Worm (Caenorhabditis elegans) whole organism, young adult: ENCODE results near the gene arrd-7.

ENCODE experiments used
- B0261.1 ChIP-seq: sonication (generic microtip); optimal IDR thresholded peaks from 2 replicates; lab custom pipeline; 2016; ENCODE audit warnings: mild to moderate bottlenecking, missing genetic modification characterization, moderate library complexity, missing compliant biosample characterization
- C17E4.6 ChIP-seq: fragments of 200-800 bp; sonication (Bioruptor generic); IDR thresholded peaks from 2 replicates; pipeline ENCODE4 v1.3.6; 2022; ENCODE audit warnings: missing genetic modification reagents, missing genetic modification characterization, missing compliant biosample characterization
- F22D6.2 ChIP-seq: sonication (generic microtip); optimal IDR thresholded peaks from 2 replicates; lab custom pipeline; 2016; ENCODE audit warnings: mild to moderate bottlenecking, missing genetic modification characterization, missing compliant biosample characterization
- F23B12.7 ChIP-seq: sonication (generic microtip); optimal IDR thresholded peaks from 2 replicates; lab custom pipeline; 2017; ENCODE audit warnings: missing genetic modification characterization, mild to moderate bottlenecking, missing compliant biosample characterization, antibody characterized with exemption, moderate library complexity; ENCODE audit not compliant: insufficient read depth
- Y95B8A.8 ChIP-seq: fragments of 200-800 bp; sonication (Bioruptor generic); IDR thresholded peaks from 2 replicates; pipeline ENCODE4 v1.3.6; 2022; ENCODE audit warnings: missing genetic modification reagents, missing genetic modification characterization, missing compliant biosample characterization
- ama-1 ChIP-seq, 3 experiments: fragments of 150-350 bp in 1 of 3; sonication (generic microtip) in 2 of 3; optimal IDR thresholded peaks; 2 replicates each; lab custom pipeline; 2014 to 2018; ENCODE audit warnings: missing biosample characterization in 2 of 3, missing genetic modification characterization in 2 of 3, missing genetic modification reagents in 2 of 3
- attf-5 ChIP-seq: fragments of 200-800 bp; sonication (Bioruptor generic); optimal IDR thresholded peaks from 2 replicates; lab custom pipeline; 2018; ENCODE audit warnings: mild to moderate bottlenecking, missing genetic modification characterization, missing compliant biosample characterization
- cebp-1 ChIP-seq, 2 experiments: fragments of 200-800 bp in 1 of 2; sonication (Bioruptor generic) in 1 of 2; sonication (generic microtip) in 1 of 2; IDR thresholded peaks in 1 of 2; optimal IDR thresholded peaks in 1 of 2; 2 replicates each; pipeline versions ENCODE4 v1.3.6 to Lab custom; 2017 to 2022; ENCODE audit warnings: missing compliant biosample characterization in 2 of 2, missing genetic modification characterization in 2 of 2, mild to moderate bottlenecking in 1 of 2, missing genetic modification reagents in 1 of 2, moderate library complexity in 1 of 2
- ceh-100 ChIP-seq: fragments of 200-800 bp; sonication (Bioruptor generic); IDR thresholded peaks from 2 replicates; pipeline ENCODE4 v1.3.6; 2022; ENCODE audit warnings: missing genetic modification reagents, missing genetic modification characterization, missing compliant biosample characterization
- ceh-27 ChIP-seq: fragments of 200-800 bp; sonication (Bioruptor generic); optimal IDR thresholded peaks from 2 replicates; lab custom pipeline; 2018; ENCODE audit warnings: mild to moderate bottlenecking, missing genetic modification characterization, moderate library complexity, missing compliant biosample characterization
- dox-1 ChIP-seq: fragments of 200-800 bp; sonication (Bioruptor generic); IDR thresholded peaks from 2 replicates; pipeline ENCODE4 v1.3.6; 2022; ENCODE audit warnings: missing genetic modification reagents, missing genetic modification characterization, missing compliant biosample characterization
- egrh-3 ChIP-seq: fragments of 200-800 bp; sonication (Bioruptor generic); IDR thresholded peaks from 2 replicates; pipeline ENCODE4 v1.3.6; 2022; ENCODE audit warnings: missing genetic modification reagents, missing genetic modification characterization, missing compliant biosample characterization
- ekl-4 ChIP-seq: fragments of 200-800 bp; sonication (Bioruptor generic); IDR thresholded peaks from 2 replicates; pipeline ENCODE4 v1.3.6; 2022; ENCODE audit warnings: missing genetic modification reagents, missing genetic modification characterization, missing compliant biosample characterization
- ets-4 ChIP-seq: fragments of 200-800 bp; sonication (Bioruptor generic); optimal IDR thresholded peaks from 2 replicates; lab custom pipeline; 2018; ENCODE audit warnings: mild to moderate bottlenecking, missing genetic modification characterization, missing compliant biosample characterization
- hmg-1.2 ChIP-seq: fragments of 200-800 bp; sonication (Bioruptor generic); IDR thresholded peaks from 2 replicates; pipeline ENCODE4 v1.3.6; 2022; ENCODE audit warnings: missing genetic modification reagents, missing genetic modification characterization, missing compliant biosample characterization
- hrde-1 ChIP-seq: sonication (generic microtip); optimal IDR thresholded peaks from 2 replicates; lab custom pipeline; 2016; ENCODE audit warnings: missing genetic modification characterization, mild to moderate bottlenecking, missing compliant biosample characterization, moderate library complexity, missing genotype, missing genetic modification reagents, borderline replicate concordance
- let-607 ChIP-seq, 2 experiments: fragments of 200-800 bp in 1 of 2; sonication (Bioruptor generic) in 1 of 2; sonication (generic microtip) in 1 of 2; optimal IDR thresholded peaks; 2 replicates each; lab custom pipeline; 2016 to 2018; ENCODE audit warnings: mild to moderate bottlenecking in 2 of 2, missing compliant biosample characterization in 2 of 2, missing genetic modification characterization in 2 of 2, moderate library complexity in 2 of 2, missing genotype in 1 of 2
- lin-35 ChIP-seq, 3 experiments: fragments of 150-350 bp in 2 of 3; sonication (generic microtip) in 1 of 3; optimal IDR thresholded peaks; 2 replicates each; lab custom pipeline; 2014 to 2018; ENCODE audit warnings: missing biosample characterization in 3 of 3, missing genetic modification characterization in 3 of 3, missing genetic modification reagents in 3 of 3
- lin-40 ChIP-seq: sonication (generic microtip); optimal IDR thresholded peaks from 2 replicates; lab custom pipeline; 2016; ENCODE audit warnings: missing genetic modification characterization, mild to moderate bottlenecking, missing compliant biosample characterization, missing genotype, missing genetic modification reagents
- madf-10 ChIP-seq: sonication (generic microtip); optimal IDR thresholded peaks from 2 replicates; lab custom pipeline; 2016; ENCODE audit warnings: mild to moderate bottlenecking, missing genetic modification characterization, missing compliant biosample characterization
- madf-3 ChIP-seq: fragments of 200-800 bp; sonication (Bioruptor generic); IDR thresholded peaks from 2 replicates; pipeline ENCODE4 v1.3.6; 2022; ENCODE audit warnings: missing genetic modification reagents, missing genetic modification characterization, missing compliant biosample characterization
- mcd-1 ChIP-seq: fragments of 200-800 bp; sonication (Bioruptor generic); IDR thresholded peaks from 2 replicates; pipeline ENCODE4 v1.3.6; 2022; ENCODE audit warnings: missing genetic modification reagents, missing genetic modification characterization, missing compliant biosample characterization
- nfyb-1 ChIP-seq: fragments of 200-800 bp; sonication (Bioruptor generic); IDR thresholded peaks from 2 replicates; pipeline ENCODE4 v1.3.6; 2022; ENCODE audit warnings: missing genetic modification reagents, missing genetic modification characterization, missing compliant biosample characterization
- nhr-120 ChIP-seq: fragments of 200-800 bp; sonication (Bioruptor generic); IDR thresholded peaks from 2 replicates; pipeline ENCODE4 v1.3.6; 2022; ENCODE audit warnings: missing genetic modification characterization, missing compliant biosample characterization
- nhr-80 ChIP-seq: sonication (generic microtip); optimal IDR thresholded peaks from 2 replicates; lab custom pipeline; 2016; ENCODE audit warnings: missing genetic modification characterization, missing compliant biosample characterization
- nhr-90 ChIP-seq: sonication (generic microtip); optimal IDR thresholded peaks from 2 replicates; lab custom pipeline; 2016; ENCODE audit warnings: missing genotype, mild to moderate bottlenecking, missing genetic modification characterization, missing compliant biosample characterization
- rec-8 ChIP-seq, 2 experiments: sonication (generic microtip); optimal IDR thresholded peaks; 2 replicates each; lab custom pipeline; 2016; ENCODE audit warnings: mild to moderate bottlenecking in 2 of 2, missing genetic modification characterization in 2 of 2, missing genetic modification reagents in 2 of 2, missing genotype in 2 of 2, missing biosample characterization in 1 of 2, missing compliant biosample characterization in 1 of 2, moderate library complexity in 1 of 2
- repo-1 ChIP-seq: sonication (generic microtip); optimal IDR thresholded peaks from 2 replicates; lab custom pipeline; 2017; ENCODE audit warnings: mild to moderate bottlenecking, missing genetic modification characterization, missing compliant biosample characterization
- rpc-1 ChIP-seq, 2 experiments: fragments of 150-350 bp in 1 of 2; sonication (generic microtip) in 1 of 2; optimal IDR thresholded peaks; 2 replicates each; lab custom pipeline; 2014 to 2018; ENCODE audit warnings: missing biosample characterization in 1 of 2, missing genetic modification characterization in 1 of 2, missing genetic modification reagents in 1 of 2, missing genotype in 1 of 2
- sea-2 ChIP-seq: fragments of 200-800 bp; sonication (Bioruptor generic); IDR thresholded peaks from 2 replicates; pipeline ENCODE4 v1.3.6; 2022; ENCODE audit warnings: missing genetic modification characterization, missing compliant biosample characterization
- snpc-4 ChIP-seq, 5 experiments: fragments of 150-350 bp in 1 of 5; sonication (generic microtip) in 4 of 5; optimal IDR thresholded peaks; 2 replicates each; lab custom pipeline; 2014 to 2018; ENCODE audit warnings: missing genetic modification characterization in 5 of 5, missing biosample characterization in 3 of 5, antibody characterized with exemption in 2 of 5, mild to moderate bottlenecking in 2 of 5, missing compliant biosample characterization in 2 of 5, missing genotype in 2 of 5, moderate library complexity in 2 of 5, missing genetic modification reagents in 1 of 5
- tbp1 ChIP-seq: fragments of 200-800 bp; sonication (Bioruptor generic); optimal IDR thresholded peaks from 2 replicates; lab custom pipeline; 2018; ENCODE audit warnings: mild to moderate bottlenecking, missing genetic modification characterization, missing compliant biosample characterization
- tlf-1 ChIP-seq: fragments of 200-800 bp; sonication (Bioruptor generic); optimal IDR thresholded peaks from 2 replicates; lab custom pipeline; 2018; ENCODE audit warnings: mild to moderate bottlenecking, missing genetic modification characterization, missing compliant biosample characterization
- ztf-18 ChIP-seq: sonication (generic microtip); optimal IDR thresholded peaks from 2 replicates; lab custom pipeline; 2016; ENCODE audit warnings: missing genotype, mild to moderate bottlenecking, missing genetic modification characterization, missing compliant biosample characterization
- ztf-26 ChIP-seq: sonication (generic microtip); optimal IDR thresholded peaks from 2 replicates; lab custom pipeline; 2017; ENCODE audit warnings: missing genetic modification characterization, missing compliant biosample characterization

The arrd-7 gene

DNA sequence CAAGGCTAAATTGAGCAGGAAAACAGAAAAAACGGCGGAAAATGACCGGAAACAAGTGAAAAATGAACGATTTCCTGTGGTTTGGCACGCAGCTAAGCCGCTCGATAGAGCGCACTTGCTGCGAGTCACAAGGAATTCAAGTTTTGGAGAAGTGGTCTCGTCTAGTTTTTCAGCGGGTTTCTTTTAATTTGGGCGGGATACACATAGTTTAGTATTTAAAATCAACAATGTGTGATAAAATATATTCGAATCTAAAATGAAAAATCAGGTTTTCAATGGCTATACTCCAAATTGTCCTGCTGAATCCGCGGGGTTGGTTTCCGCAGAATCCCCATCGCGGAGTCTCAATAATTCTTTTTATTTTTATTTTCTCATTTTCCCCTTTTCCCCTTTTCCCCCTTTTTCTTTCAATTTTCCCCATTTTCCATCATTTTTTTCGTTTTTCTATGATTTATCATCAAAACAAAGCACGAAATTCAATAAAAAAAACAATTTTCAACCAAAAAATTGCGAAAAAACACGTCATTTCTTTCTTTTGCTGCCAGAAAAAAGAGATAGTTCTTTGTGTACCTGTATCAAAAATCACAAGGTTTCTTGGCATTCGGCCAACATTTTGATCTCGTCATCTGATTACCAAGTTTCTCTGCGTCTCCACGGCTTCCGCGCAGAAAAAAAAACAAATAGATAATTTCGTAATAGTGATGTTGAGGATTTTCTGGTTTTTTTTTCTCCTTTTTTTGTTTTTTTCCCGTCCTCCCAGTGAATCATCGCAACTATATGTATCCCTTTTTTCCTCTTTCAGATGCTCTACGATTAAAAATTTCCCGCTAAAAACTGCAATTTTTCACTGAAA, 20.1 kb downstream of the arrd-7 start, which contains the start of gene ippk-1 (continued):
- TF ChIP-seq ceh-27 (GFP tag; lab: Kevin White, UChicago) (no peak), let-607 (tag; optimal IDR thresholded peaks at IDR 0.05; lab: Kevin White, UChicago) (no peak), hrde-1 (no peak), nhr-120 (no peak), hmg-1.2 (GFP tag; lab: Robert Waterston, UW) (peak; percentile 30; the same call in 1 of the 2 replicates), ekl-4 (GFP tag; lab: Robert Waterston, UW) (no peak), B0261.1 (tag; lab: Kevin White, UChicago) (no peak)

DNA sequence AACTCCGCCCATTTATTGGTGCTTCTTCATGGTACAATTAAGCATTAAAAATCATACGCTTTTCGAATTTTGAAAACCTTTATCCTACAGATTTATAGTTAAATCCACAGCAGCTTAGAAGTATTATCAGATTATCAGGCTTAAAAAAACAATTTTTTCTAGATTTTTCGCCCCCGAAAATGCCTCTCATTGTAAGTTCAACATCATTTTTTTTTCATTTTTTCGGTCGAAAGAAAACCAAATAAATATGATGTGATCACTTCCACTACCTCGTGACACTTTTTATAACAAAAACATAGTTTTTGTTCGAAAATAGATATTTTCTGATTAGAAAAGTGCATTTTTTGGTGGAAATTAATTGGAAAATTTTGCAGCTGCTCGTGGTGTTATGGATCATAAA, 21.3 kb downstream of the arrd-7 start:
- no peak for TF ChIP-seq nhr-90 (tag; lab: Kevin White, UChicago)

DNA sequence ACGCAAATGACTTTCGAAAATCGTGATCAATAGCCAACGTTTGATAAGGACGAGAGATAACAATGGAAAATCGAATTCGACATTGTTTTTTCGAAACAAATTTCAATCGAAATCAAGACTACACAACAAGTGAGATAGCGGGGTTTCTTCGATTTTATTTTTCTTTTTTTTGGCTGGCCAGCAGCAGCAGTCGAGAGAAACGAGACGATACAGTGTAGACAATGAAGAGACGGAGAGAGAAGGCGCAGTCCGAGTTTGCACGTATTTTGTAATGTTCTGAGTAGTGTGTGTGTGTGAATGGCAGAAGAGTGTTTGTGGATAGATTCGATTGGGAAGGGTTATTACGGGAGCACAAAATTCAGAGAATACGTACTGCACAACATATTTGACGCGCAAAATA, 22.3 kb downstream of the arrd-7 start:
- TF ChIP-seq tlf-1 (no peak), rec-8 (tag; optimal IDR thresholded peaks at IDR 0.05; lab: Kevin White, UChicago) (no peak), madf-10 (tag; lab: Kevin White, UChicago) (peak; percentile 3), rpc-1 (optimal IDR thresholded peaks at IDR 0.05; lab: Kevin White, UChicago) (no peak), rpc-1 (tag; optimal IDR thresholded peaks at IDR 0.05; lab: Kevin White, UChicago) (no peak), madf-3 (GFP tag; lab: Robert Waterston, UW) (no peak), attf-5 (GFP tag; lab: Kevin White, UChicago) (peak; percentile 68), ztf-18 (tag; lab: Kevin White, UChicago) (no peak), Y95B8A.8 (GFP tag; lab: Robert Waterston, UW) (no peak), sea-2 (GFP tag; lab: Robert Waterston, UW) (no peak), repo-1 (tag; lab: Kevin White, UChicago) (no peak), cebp-1 (GFP tag; IDR thresholded peaks at IDR 0.05; lab: Robert Waterston, UW) (0 out of 2 replicates have a peak, but pooled peaks have one; percentile 37), cebp-1 (tag; optimal IDR thresholded peaks at IDR 0.05; lab: Kevin White, UChicago) (peak; percentile 69), nfyb-1 (GFP tag; lab: Robert Waterston, UW) (0 out of 2 replicates have a peak, but pooled peaks have one; percentile 21), lin-40 (tag; lab: Kevin White, UChicago) (peak; percentile 53), ceh-27 (GFP tag; lab: Kevin White, UChicago) (peak; percentile 9), lin-35 (GFP tag; optimal IDR thresholded peaks at IDR 0.05; lab: Kevin White, UChicago) (no peak), snpc-4 (GFP tag; optimal IDR thresholded peaks at IDR 0.05; lab: Kevin White, UChicago) (no peak), snpc-4 (tag; optimal IDR thresholded peaks at IDR 0.05; lab: Kevin White, UChicago) (peak in 2 of 4 experiments; percentile 5 to 47), hmg-1.2 (GFP tag; lab: Robert Waterston, UW) (peak; percentile 89), ama-1 (optimal IDR thresholded peaks at IDR 0.05; lab: Kevin White, UChicago) (peak; percentile 20), ama-1 (GFP tag; optimal IDR thresholded peaks at IDR 0.05; lab: Kevin White, UChicago) (no peak), ztf-26 (peak; percentile 20), ets-4 (GFP tag; lab: Kevin White, UChicago) (no peak), nhr-80 (tag; lab: Kevin White, UChicago) (peak; percentile 94), F23B12.7 (tag; lab: Kevin White, UChicago) (no peak), tbp1 (peak; percentile 15), egrh-3 (peak; percentile 13; the same call in 1 of the 2 replicates), dox-1 (GFP tag; lab: Robert Waterston, UW) (no peak; the same call in 1 of the 2 replicates), mcd-1 (GFP tag; lab: Robert Waterston, UW) (peak; percentile 64), F22D6.2 (no peak), ceh-100 (GFP tag; lab: Robert Waterston, UW) (peak; percentile 30; the same call in 1 of the 2 replicates), C17E4.6 (GFP tag; lab: Robert Waterston, UW) (no peak)
